Worm (Caenorhabditis elegans): ENCODE data around the gene pdf-2.

- no peak for TF ChIP-seq nfya-1 (tag; optimal IDR thresholded peaks at IDR 0.05)
- TF ChIP-seq ceh-45 (GFP tag; IDR thresholded peaks at IDR 0.05) = no peak
- no peak for TF ChIP-seq unc-55 (GFP tag; optimal IDR thresholded peaks at IDR 0.05)
- no peak for TF ChIP-seq pax-1 (tag; optimal IDR thresholded peaks at IDR 0.05)
- no peak for TF ChIP-seq pqm-1 (tag; optimal IDR thresholded peaks at IDR 0.05)
- TF ChIP-seq F13H6.1 (tag; optimal IDR thresholded peaks at IDR 0.05) = no peak
- TF ChIP-seq ceh-22 (tag; optimal IDR thresholded peaks at IDR 0.05) = no peak
- no peak for TF ChIP-seq C38D4.7 (GFP tag; optimal IDR thresholded peaks at IDR 0.05)
- TF ChIP-seq pha-4 (tag; optimal IDR thresholded peaks at IDR 0.05) = no peak
Measured at ce11 chrX:2210751-2211150, 47.6 kb downstream of the pdf-2 start, which contains the start of gene peb-1.

Data from whole organism, late embryonic.